Fruit fly (Drosophila melanogaster) whole organism, wandering third instar larva: ENCODE results near the gene Rpp14b.

Experiments
- Abd-B ChIP-seq: fragments of >200 bp; optimal IDR thresholded peaks from 2 replicates; lab custom pipeline; 2017; ENCODE audit warnings: missing biosample characterization, missing genetic modification characterization
- CG32264 ChIP-seq: fragments of 200-800 bp; sonication (Bioruptor generic); optimal IDR thresholded peaks from 2 replicates; lab custom pipeline; 2016; ENCODE audit warnings: missing biosample characterization, missing genetic modification characterization
- CG9705 ChIP-seq: fragments of 200-800 bp; sonication (Bioruptor generic); optimal IDR thresholded peaks from 2 replicates; lab custom pipeline; 2018; ENCODE audit warnings: missing biosample characterization, mild to moderate bottlenecking, missing genetic modification characterization
- CrebA ChIP-seq: fragments of 200-800 bp; sonication (Bioruptor generic); optimal IDR thresholded peaks from 2 replicates; lab custom pipeline; 2016; ENCODE audit warnings: missing biosample characterization, mild to moderate bottlenecking, missing genetic modification characterization, borderline replicate concordance
- Dfd ChIP-seq: fragments of >200 bp; optimal IDR thresholded peaks from 2 replicates; lab custom pipeline; 2017; ENCODE audit warnings: missing biosample characterization, missing genetic modification characterization
- Dif ChIP-seq: fragments of 200-275, 200-300 bp; sonication (Bioruptor generic); optimal IDR thresholded peaks from 2 replicates; lab custom pipeline; 2018; ENCODE audit warnings: missing biosample characterization, missing genetic modification characterization; ENCODE audit not compliant: partially characterized antibody
- GATAd ChIP-seq: sonication (Bioruptor generic); optimal IDR thresholded peaks from 2 replicates; lab custom pipeline; 2016; ENCODE audit warnings: missing biosample characterization, missing genetic modification characterization
- HLH106 ChIP-seq: fragments of 200-800 bp; optimal IDR thresholded peaks from 3 replicates; lab custom pipeline; 2019; ENCODE audit warnings: missing biosample characterization, mild to moderate bottlenecking, missing genetic modification characterization, moderate library complexity
- Hnf4 ChIP-seq: fragments of 200-800 bp; sonication (Bioruptor generic); optimal IDR thresholded peaks from 2 replicates; lab custom pipeline; 2016; ENCODE audit warnings: missing biosample characterization, mild to moderate bottlenecking, missing genetic modification characterization
- Hr78 ChIP-seq: fragments of >200 bp; optimal IDR thresholded peaks from 2 replicates; lab custom pipeline; 2017; ENCODE audit warnings: missing biosample characterization, missing genetic modification characterization
- Hr83 ChIP-seq: fragments of 200-300 bp; sonication (Bioruptor generic); optimal IDR thresholded peaks from 2 replicates; lab custom pipeline; 2016; ENCODE audit warnings: missing biosample characterization, mild to moderate bottlenecking, missing genetic modification characterization, moderate library complexity; ENCODE audit not compliant: poor library complexity, severe bottlenecking
- Jra ChIP-seq: sonication (Bioruptor generic); optimal IDR thresholded peaks from 2 replicates; lab custom pipeline; 2016; ENCODE audit warnings: missing biosample characterization, missing genetic modification characterization
- Mio ChIP-seq: sonication (Bioruptor generic); optimal IDR thresholded peaks from 2 replicates; lab custom pipeline; 2016; ENCODE audit warnings: missing biosample characterization, missing genetic modification characterization
- Myc ChIP-seq: fragments of >200 bp; optimal IDR thresholded peaks from 2 replicates; lab custom pipeline; 2017
- OdsH ChIP-seq: fragments of 200-800 bp; sonication (Bioruptor generic); optimal IDR thresholded peaks from 2 replicates; lab custom pipeline; 2016; ENCODE audit warnings: missing biosample characterization, mild to moderate bottlenecking, missing genetic modification characterization
- Rel ChIP-seq, 2 experiments: fragments of 200-800 bp; sonication (Bioruptor generic) in 1 of 2; optimal IDR thresholded peaks; 2 replicates in 1 of 2; 3 replicates in 1 of 2; lab custom pipeline; 2016 to 2019; ENCODE audit warnings: mild to moderate bottlenecking in 2 of 2, missing biosample characterization in 2 of 2, missing genetic modification characterization in 2 of 2, moderate library complexity in 1 of 2
- Sp1 ChIP-seq: fragments of 200-800 bp; sonication (Bioruptor generic); optimal IDR thresholded peaks from 3 replicates; lab custom pipeline; 2019; ENCODE audit warnings: missing biosample characterization, mild to moderate bottlenecking, missing genetic modification characterization, moderate library complexity
- br ChIP-seq: fragments of 200-800 bp; sonication (Bioruptor generic); optimal IDR thresholded peaks from 2 replicates; lab custom pipeline; 2016; ENCODE audit warnings: missing biosample characterization, missing genetic modification characterization
- brk ChIP-seq: fragments of 200-800 bp; sonication (Bioruptor generic); optimal IDR thresholded peaks from 2 replicates; lab custom pipeline; 2016; ENCODE audit warnings: missing biosample characterization, mild to moderate bottlenecking, missing genetic modification characterization
- dl ChIP-seq, 2 experiments: fragments of 175-275, 200-275 bp in 1 of 2; fragments of 200-275 bp in 1 of 2; sonication (Bioruptor generic); optimal IDR thresholded peaks; lab custom pipeline; 2018; ENCODE audit warnings: mild to moderate bottlenecking in 2 of 2, missing biosample characterization in 2 of 2, missing genetic modification characterization in 2 of 2, moderate library complexity in 2 of 2; ENCODE audit not compliant: partially characterized antibody in 2 of 2, insufficient read depth in 1 of 2
- dmrt93B ChIP-seq: fragments of 200-800 bp; sonication (Bioruptor generic); optimal IDR thresholded peaks from 2 replicates; lab custom pipeline; 2018; ENCODE audit warnings: missing biosample characterization, mild to moderate bottlenecking, missing genetic modification characterization
- dsf ChIP-seq: sonication (Bioruptor generic); optimal IDR thresholded peaks from 2 replicates; lab custom pipeline; 2016; ENCODE audit warnings: missing biosample characterization, missing genetic modification characterization, borderline replicate concordance
- ey ChIP-seq: fragments of 200-800 bp; sonication (Bioruptor generic); optimal IDR thresholded peaks from 2 replicates; lab custom pipeline; 2016; ENCODE audit warnings: missing biosample characterization, missing genetic modification characterization
- foxo ChIP-seq, 2 experiments: fragments of 200-800 bp; sonication (Bioruptor generic); optimal IDR thresholded peaks; 2 replicates in 1 of 2; 3 replicates in 1 of 2; lab custom pipeline; 2016 to 2017; ENCODE audit warnings: missing biosample characterization in 2 of 2, missing genetic modification characterization in 2 of 2
- fru ChIP-seq: fragments of 200-800 bp; sonication (Bioruptor generic); optimal IDR thresholded peaks from 3 replicates; lab custom pipeline; 2016; ENCODE audit warnings: missing biosample characterization, mild to moderate bottlenecking, missing genetic modification characterization
- h ChIP-seq: fragments of 200-800 bp; sonication (Bioruptor generic); optimal IDR thresholded peaks from 3 replicates; lab custom pipeline; 2016; ENCODE audit warnings: missing biosample characterization, mild to moderate bottlenecking, missing genetic modification characterization
- jim ChIP-seq: fragments of 175-275, 200-325 bp; sonication (Bioruptor generic); optimal IDR thresholded peaks from 2 replicates; lab custom pipeline; 2016; ENCODE audit warnings: missing biosample characterization, mild to moderate bottlenecking, missing genetic modification characterization
- lola ChIP-seq: fragments of >200 bp; optimal IDR thresholded peaks from 2 replicates; lab custom pipeline; 2017; ENCODE audit warnings: missing biosample characterization, missing genetic modification characterization
- pan ChIP-seq: fragments of >200 bp; optimal IDR thresholded peaks from 2 replicates; lab custom pipeline; 2017
- psq ChIP-seq: fragments of 200-800 bp; sonication (Bioruptor generic); optimal IDR thresholded peaks from 3 replicates; lab custom pipeline; 2017; ENCODE audit warnings: missing biosample characterization, mild to moderate bottlenecking, missing genetic modification characterization, moderate library complexity
- rgr ChIP-seq: fragments of 200-800 bp; sonication (Bioruptor generic); optimal IDR thresholded peaks from 3 replicates; lab custom pipeline; 2016; ENCODE audit warnings: missing biosample characterization, mild to moderate bottlenecking, missing genetic modification characterization
- sage ChIP-seq: fragments of 200-800 bp; sonication (Bioruptor generic); optimal IDR thresholded peaks from 2 replicates; lab custom pipeline; 2016; ENCODE audit warnings: missing biosample characterization, mild to moderate bottlenecking, missing genetic modification characterization
- sv ChIP-seq: fragments of 200-800 bp; sonication (Bioruptor generic); optimal IDR thresholded peaks from 3 replicates; lab custom pipeline; 2016; ENCODE audit warnings: missing biosample characterization, missing genetic modification characterization
- tai ChIP-seq: sonication (Bioruptor generic); optimal IDR thresholded peaks from 2 replicates; lab custom pipeline; 2016; ENCODE audit warnings: missing biosample characterization, missing genetic modification characterization
- usp ChIP-seq: fragments of >200 bp; optimal IDR thresholded peaks from 2 replicates; lab custom pipeline; 2017; ENCODE audit warnings: missing biosample characterization, missing genetic modification characterization
- woc ChIP-seq: sonication (Bioruptor generic); optimal IDR thresholded peaks from 2 replicates; lab custom pipeline; 2016; ENCODE audit warnings: missing biosample characterization, mild to moderate bottlenecking, missing genetic modification characterization

Rpp14b gene

DNA sequence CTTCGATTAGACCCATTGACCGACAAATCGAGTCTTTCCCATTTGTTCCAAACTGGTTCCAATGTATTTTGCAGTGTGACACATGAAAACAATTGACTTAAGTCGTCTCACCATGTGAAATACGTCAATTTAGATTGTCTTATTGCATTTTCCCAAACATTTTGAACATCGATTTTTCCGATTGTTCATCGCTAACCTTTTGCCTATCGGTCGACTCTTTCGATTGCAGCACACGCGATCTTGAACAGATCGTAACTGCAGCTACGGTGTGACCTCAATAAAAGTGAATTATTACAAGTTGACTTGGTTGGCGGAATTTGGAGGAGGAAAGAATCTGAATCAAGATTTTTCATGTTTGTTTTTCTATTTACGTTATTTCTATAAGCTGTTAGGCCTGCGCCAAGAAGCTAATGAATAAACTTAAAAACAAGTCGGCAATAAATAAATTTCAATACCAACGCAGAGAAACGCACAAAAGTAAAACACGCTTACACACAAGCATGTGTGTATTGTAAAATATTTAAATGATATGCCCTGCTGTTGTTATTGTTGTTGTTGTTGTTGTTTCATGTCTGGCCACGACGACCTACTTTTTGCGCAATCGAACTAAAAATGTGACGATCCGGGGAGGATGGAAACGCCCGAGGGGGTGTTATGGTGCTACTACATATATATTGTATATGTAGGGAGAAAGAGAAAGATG lies 4.8 kb downstream of the Rpp14b start:
- TF ChIP-seq h (GFP tag; lab: Kevin White, UChicago) = no peak
- no peak for TF ChIP-seq sage (GFP tag; lab: Kevin White, UChicago)
- no peak for TF ChIP-seq jim (GFP tag; lab: Kevin White, UChicago)
- TF ChIP-seq foxo (GFP tag; optimal IDR thresholded peaks at IDR 0.05; lab: Kevin White, UChicago) = no peak
- TF ChIP-seq Hr78 = no peak
- TF ChIP-seq psq (GFP tag; lab: Kevin White, UChicago) = no peak
- no peak for TF ChIP-seq Hr83 (GFP tag; lab: Kevin White, UChicago)
- no peak for TF ChIP-seq Abd-B (GFP tag; lab: Kevin White, UChicago)
- TF ChIP-seq Rel (GFP tag; optimal IDR thresholded peaks at IDR 0.05; lab: Kevin White, UChicago) = no peak
- TF ChIP-seq Rel (tag; optimal IDR thresholded peaks at IDR 0.05; lab: Kevin White, UChicago) = no peak
- TF ChIP-seq Dif = no peak
- TF ChIP-seq Dfd (GFP tag; lab: Kevin White, UChicago) = no peak
- no peak for TF ChIP-seq Myc (lab: Kevin White, UChicago)

DNA sequence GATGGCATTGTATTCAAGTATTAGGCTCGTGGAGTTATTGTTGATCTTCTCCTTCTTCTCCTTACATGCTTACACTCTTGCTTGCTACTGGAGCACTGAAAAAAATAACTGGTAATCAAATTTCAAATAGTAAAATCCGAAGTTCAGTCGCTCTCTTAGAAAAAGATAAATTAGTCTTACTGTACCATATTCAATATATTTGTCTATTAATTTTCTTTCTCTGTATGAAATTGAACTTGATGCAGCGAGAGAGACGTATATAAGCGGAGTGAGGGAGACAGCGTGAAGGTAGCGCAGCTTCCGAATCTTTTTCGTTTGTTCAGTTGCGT lies 5.4 kb downstream of the Rpp14b start:
- TF ChIP-seq Hnf4 (peak; percentile 92), brk (peak; percentile 79), CrebA (GFP tag; lab: Kevin White, UChicago) (no peak), GATAd (peak; percentile 60), foxo (GFP tag; optimal IDR thresholded peaks at IDR 0.05; lab: Kevin White, UChicago) (peak; percentile 58 to 93), usp (GFP tag; lab: Kevin White, UChicago) (no peak), Dif (no peak), ey (peak; percentile 93), fru (GFP tag; lab: Kevin White, UChicago) (peak; percentile 95), dsf (GFP tag; lab: Kevin White, UChicago) (no peak), sage (GFP tag; lab: Kevin White, UChicago) (peak; percentile 93), Sp1 (GFP tag; lab: Kevin White, UChicago) (peak; percentile 89), Rel (GFP tag; optimal IDR thresholded peaks at IDR 0.05; lab: Kevin White, UChicago) (peak; percentile 37), Rel (tag; optimal IDR thresholded peaks at IDR 0.05; lab: Kevin White, UChicago) (peak; percentile 47), Mio (GFP tag; lab: Kevin White, UChicago) (peak; percentile 22), HLH106 (tag; lab: Kevin White, UChicago) (peak; percentile 90), dmrt93B (peak; percentile 76), h (GFP tag; lab: Kevin White, UChicago) (peak; percentile 95), br (GFP tag; lab: Kevin White, UChicago) (peak; percentile 93), pan (lab: Kevin White, UChicago) (no peak), Dfd (GFP tag; lab: Kevin White, UChicago) (no peak), Jra (peak; percentile 88), psq (GFP tag; lab: Kevin White, UChicago) (peak; percentile 87), rgr (GFP tag; lab: Kevin White, UChicago) (peak; percentile 92), Hr78 (no peak), lola (GFP tag; lab: Kevin White, UChicago) (no peak), jim (GFP tag; lab: Kevin White, UChicago) (no peak), Myc (lab: Kevin White, UChicago) (no peak), dl (GFP tag; optimal IDR thresholded peaks at IDR 0.05; lab: Kevin White, UChicago; ENCODE audit: insufficient read depth in 1 of 2, partially characterized antibody in 2 of 2) (no peak), CG9705 (GFP tag; lab: Kevin White, UChicago) (peak; percentile 44), CG32264 (peak; percentile 91), woc (GFP tag; lab: Kevin White, UChicago) (peak; percentile 87), tai (peak; percentile 83), Abd-B (GFP tag; lab: Kevin White, UChicago) (no peak), sv (GFP tag; lab: Kevin White, UChicago) (peak; percentile 40), OdsH (GFP tag; lab: Kevin White, UChicago) (peak; percentile 88)

DNA sequence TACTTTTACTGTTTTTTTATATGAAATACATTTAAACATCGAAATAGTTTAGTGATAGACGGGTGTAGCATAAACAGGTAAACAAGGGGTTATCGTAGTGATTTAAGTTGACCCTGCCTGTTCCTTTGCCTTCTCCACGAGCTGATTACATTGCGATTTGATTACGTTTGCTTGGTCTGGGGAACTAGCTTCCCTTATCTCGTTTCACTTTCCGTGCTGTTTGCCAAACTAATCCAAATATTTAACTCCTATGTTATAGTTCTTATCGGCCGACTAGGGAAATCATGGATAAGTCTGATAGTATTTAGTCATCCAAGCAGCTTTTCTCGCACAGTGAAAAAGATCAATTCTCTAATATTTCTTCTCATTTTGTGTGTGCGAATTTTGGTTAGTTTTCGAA lies 6.2 kb downstream of the Rpp14b start:
- TF ChIP-seq CG9705 (GFP tag; lab: Kevin White, UChicago) = no peak
- TF ChIP-seq CG32264 = no peak
- no peak for TF ChIP-seq fru (GFP tag; lab: Kevin White, UChicago)
- no peak for TF ChIP-seq GATAd
- TF ChIP-seq sv (GFP tag; lab: Kevin White, UChicago) = no peak
- TF ChIP-seq brk = no peak
- TF ChIP-seq CrebA (GFP tag; lab: Kevin White, UChicago) = no peak
- TF ChIP-seq Myc (lab: Kevin White, UChicago) = no peak
- TF ChIP-seq dsf (GFP tag; lab: Kevin White, UChicago) = no peak
- TF ChIP-seq Mio (GFP tag; lab: Kevin White, UChicago) = no peak
- no peak for TF ChIP-seq ey
- TF ChIP-seq foxo (GFP tag; optimal IDR thresholded peaks at IDR 0.05; lab: Kevin White, UChicago) = no peak
- no peak for TF ChIP-seq pan (lab: Kevin White, UChicago)
- no peak for TF ChIP-seq sage (GFP tag; lab: Kevin White, UChicago)
